Worm (Caenorhabditis elegans) whole organism, L2 larva: ENCODE measurements around the gene frpr-15.
A peak's percentile ranks its signal among the peaks of the same experiment; 100 is the strongest.

ENCODE experiments used
- C34F6.9 ChIP-seq: fragments of 150-350 bp; optimal IDR thresholded peaks from 2 replicates; lab custom pipeline; 2014; ENCODE audit warnings: missing biosample characterization, missing genetic modification characterization
- F13H6.1 ChIP-seq: sonication (generic microtip); optimal IDR thresholded peaks from 2 replicates; lab custom pipeline; 2016; ENCODE audit warnings: missing genetic modification characterization, missing compliant biosample characterization
- R02D3.7 ChIP-seq: fragments of 150-350 bp; optimal IDR thresholded peaks from 2 replicates; lab custom pipeline; 2014; ENCODE audit warnings: missing biosample characterization, missing genetic modification characterization
- Y55F3AM.14 ChIP-seq: fragments of 200-800 bp; sonication (Bioruptor generic); optimal IDR thresholded peaks from 2 replicates; lab custom pipeline; 2018; ENCODE audit warnings: mild to moderate bottlenecking, missing genetic modification characterization, missing compliant biosample characterization
- ZK546.5 ChIP-seq: sonication (generic microtip); optimal IDR thresholded peaks from 2 replicates; lab custom pipeline; 2017; ENCODE audit warnings: missing biosample characterization, missing genetic modification characterization
- alr-1 ChIP-seq: fragments of 150-350 bp; optimal IDR thresholded peaks from 2 replicates; lab custom pipeline; 2014; ENCODE audit warnings: missing biosample characterization, missing genetic modification characterization
- aly-2 ChIP-seq: fragments of 150-350 bp; optimal IDR thresholded peaks from 2 replicates; lab custom pipeline; 2014; ENCODE audit warnings: missing biosample characterization, missing genetic modification characterization
- ama-1 ChIP-seq: fragments of 150-350 bp; optimal IDR thresholded peaks from 2 replicates; lab custom pipeline; 2018; ENCODE audit warnings: inconsistent platforms
- blmp-1 ChIP-seq: sonication (generic microtip); optimal IDR thresholded peaks from 2 replicates; lab custom pipeline; 2017; ENCODE audit warnings: missing genetic modification characterization, mild to moderate bottlenecking, missing compliant biosample characterization, antibody characterized with exemption, moderate library complexity; ENCODE audit not compliant: insufficient read depth
- ceh-16 ChIP-seq: fragments of 150-350 bp; optimal IDR thresholded peaks from 2 replicates; lab custom pipeline; 2014; ENCODE audit warnings: missing biosample characterization, missing genetic modification characterization
- ceh-82 ChIP-seq: fragments of 150-350 bp; optimal IDR thresholded peaks from 2 replicates; lab custom pipeline; 2014; ENCODE audit warnings: missing biosample characterization, missing genetic modification characterization
- crh-2 ChIP-seq: sonication (generic microtip); optimal IDR thresholded peaks from 2 replicates; lab custom pipeline; 2017; ENCODE audit warnings: missing biosample characterization, missing genetic modification characterization
- dmd-4 ChIP-seq: sonication (generic microtip); optimal IDR thresholded peaks from 2 replicates; lab custom pipeline; 2017; ENCODE audit warnings: missing biosample characterization, missing genetic modification characterization
- egl-27 ChIP-seq: sonication (generic microtip); optimal IDR thresholded peaks from 3 replicates; lab custom pipeline; 2017; ENCODE audit warnings: missing biosample characterization, missing genetic modification reagents, missing genetic modification characterization
- elt-1 ChIP-seq: fragments of 150-350 bp; optimal IDR thresholded peaks from 2 replicates; lab custom pipeline; 2014; ENCODE audit warnings: missing biosample characterization, missing genetic modification characterization
- elt-3 ChIP-seq: sonication (generic microtip); optimal IDR thresholded peaks from 2 replicates; lab custom pipeline; 2017; ENCODE audit warnings: missing biosample characterization, missing genetic modification characterization
- fos-1 ChIP-seq: fragments of 150-350 bp; optimal IDR thresholded peaks from 2 replicates; lab custom pipeline; 2014; ENCODE audit warnings: missing biosample characterization, missing genetic modification characterization
- gmeb-1 ChIP-seq: fragments of 150-350 bp; optimal IDR thresholded peaks from 2 replicates; lab custom pipeline; 2014; ENCODE audit warnings: missing biosample characterization, missing genetic modification characterization
- lin-11 ChIP-seq: fragments of 150-350 bp; sonication (generic microtip); optimal IDR thresholded peaks from 2 replicates; lab custom pipeline; 2014; ENCODE audit warnings: missing biosample characterization, missing genetic modification characterization, inconsistent platforms, mixed read lengths
- lin-13 ChIP-seq: fragments of 150-350 bp; optimal IDR thresholded peaks from 2 replicates; lab custom pipeline; 2014; ENCODE audit warnings: missing biosample characterization, missing genetic modification reagents, missing genetic modification characterization
- lin-39 ChIP-seq: fragments of 150-350 bp; optimal IDR thresholded peaks from 2 replicates; lab custom pipeline; 2014; ENCODE audit warnings: missing biosample characterization, missing genetic modification reagents, missing genetic modification characterization
- lsy-2 ChIP-seq, 2 experiments: fragments of 150-350 bp in 1 of 2; sonication (generic microtip) in 1 of 2; optimal IDR thresholded peaks; 2 replicates each; lab custom pipeline; 2014 to 2017; ENCODE audit warnings: missing biosample characterization in 2 of 2, missing genetic modification characterization in 2 of 2
- mab-5 ChIP-seq: fragments of 150-350 bp; optimal IDR thresholded peaks from 2 replicates; lab custom pipeline; 2014; ENCODE audit warnings: missing biosample characterization, missing genetic modification characterization
- mbf-1 ChIP-seq: sonication (generic microtip); optimal IDR thresholded peaks from 2 replicates; lab custom pipeline; 2017; ENCODE audit warnings: missing biosample characterization, missing genetic modification characterization
- mdl-1 ChIP-seq, 2 experiments: fragments of 150-350 bp in 1 of 2; sonication (generic microtip) in 1 of 2; optimal IDR thresholded peaks; 2 replicates each; lab custom pipeline; 2017; ENCODE audit warnings: missing biosample characterization in 2 of 2, missing genetic modification characterization in 2 of 2
- nhr-10 ChIP-seq: sonication (generic microtip); optimal IDR thresholded peaks from 2 replicates; lab custom pipeline; 2017; ENCODE audit warnings: missing biosample characterization, missing genetic modification characterization
- nhr-11 ChIP-seq: fragments of 150-350 bp; optimal IDR thresholded peaks from 2 replicates; lab custom pipeline; 2014; ENCODE audit warnings: missing biosample characterization, missing genetic modification characterization
- nhr-12 ChIP-seq: fragments of 150-350 bp; optimal IDR thresholded peaks from 2 replicates; lab custom pipeline; 2014; ENCODE audit warnings: missing biosample characterization, missing genetic modification characterization
- nhr-129 ChIP-seq: fragments of 150-350 bp; optimal IDR thresholded peaks from 2 replicates; lab custom pipeline; 2014; ENCODE audit warnings: missing biosample characterization, missing genetic modification characterization
- nhr-21 ChIP-seq: fragments of 150-350 bp; optimal IDR thresholded peaks from 2 replicates; lab custom pipeline; 2014; ENCODE audit warnings: missing biosample characterization, missing genetic modification characterization
- nhr-23 ChIP-seq: fragments of 150-350 bp; optimal IDR thresholded peaks from 2 replicates; lab custom pipeline; 2014; ENCODE audit warnings: missing biosample characterization, missing genetic modification reagents, missing genetic modification characterization
- nhr-237 ChIP-seq: fragments of 150-350 bp; optimal IDR thresholded peaks from 2 replicates; lab custom pipeline; 2014; ENCODE audit warnings: missing biosample characterization, missing genetic modification characterization
- nhr-25 ChIP-seq: fragments of 150-350 bp; sonication (generic microtip); optimal IDR thresholded peaks from 3 replicates; lab custom pipeline; 2014; ENCODE audit warnings: missing biosample characterization, missing genetic modification characterization
- nhr-6 ChIP-seq: fragments of 150-350 bp; optimal IDR thresholded peaks from 2 replicates; lab custom pipeline; 2014; ENCODE audit warnings: missing biosample characterization, missing genetic modification characterization
- nhr-77 ChIP-seq: fragments of 150-350 bp; optimal IDR thresholded peaks from 2 replicates; lab custom pipeline; 2014; ENCODE audit warnings: missing biosample characterization, missing genetic modification characterization
- peb-1 ChIP-seq: fragments of 150-350 bp; optimal IDR thresholded peaks from 2 replicates; lab custom pipeline; 2014; ENCODE audit warnings: missing biosample characterization, missing genetic modification characterization
- sem-4 ChIP-seq: fragments of 150-350 bp; optimal IDR thresholded peaks from 2 replicates; lab custom pipeline; 2014; ENCODE audit warnings: missing biosample characterization, missing genetic modification reagents, missing genetic modification characterization
- skn-1 ChIP-seq: sonication (generic microtip); optimal IDR thresholded peaks from 2 replicates; lab custom pipeline; 2017; ENCODE audit warnings: missing biosample characterization, missing genetic modification characterization
- sma-3 ChIP-seq: sonication (generic microtip); optimal IDR thresholded peaks from 2 replicates; lab custom pipeline; 2016; ENCODE audit warnings: missing genetic modification reagents, missing genetic modification characterization, missing compliant biosample characterization
- sma-9 ChIP-seq, 2 experiments: fragments of 150-350 bp in 1 of 2; sonication (generic microtip) in 1 of 2; optimal IDR thresholded peaks; 2 replicates each; lab custom pipeline; 2014 to 2016; ENCODE audit warnings: missing genetic modification characterization in 2 of 2, mild to moderate bottlenecking in 1 of 2, missing biosample characterization in 1 of 2, missing compliant biosample characterization in 1 of 2, missing genetic modification reagents in 1 of 2, moderate library complexity in 1 of 2
- snpc-4 ChIP-seq: fragments of 150-350 bp; optimal IDR thresholded peaks from 2 replicates; lab custom pipeline; 2014; ENCODE audit warnings: missing biosample characterization, missing genetic modification characterization
- unc-39 ChIP-seq: fragments of 150-350 bp; optimal IDR thresholded peaks from 2 replicates; lab custom pipeline; 2014; ENCODE audit warnings: missing biosample characterization, missing genetic modification characterization
- unc-55 ChIP-seq: fragments of 150-350 bp; sonication (generic microtip); optimal IDR thresholded peaks from 3 replicates; lab custom pipeline; 2014; ENCODE audit warnings: missing biosample characterization, missing genetic modification reagents, missing genetic modification characterization
- unc-62 ChIP-seq: fragments of 150-350 bp; optimal IDR thresholded peaks from 2 replicates; lab custom pipeline; 2014; ENCODE audit warnings: missing biosample characterization, missing genetic modification reagents, missing genetic modification characterization
- zag-1 ChIP-seq: fragments of 150-350 bp; optimal IDR thresholded peaks from 2 replicates; lab custom pipeline; 2014; ENCODE audit warnings: missing biosample characterization, missing genetic modification characterization
- ztf-1 ChIP-seq: fragments of 200-800 bp; sonication (Bioruptor generic); conservative IDR thresholded peaks from 2 replicates; pipeline ENCODE4 v1.3.6; 2022; ENCODE audit warnings: missing genetic modification characterization, missing compliant biosample characterization
- ztf-11 ChIP-seq: sonication (generic microtip); optimal IDR thresholded peaks from 2 replicates; lab custom pipeline; 2017; ENCODE audit warnings: missing biosample characterization, missing genetic modification characterization
- ztf-4 ChIP-seq: fragments of 150-350 bp; optimal IDR thresholded peaks from 2 replicates; lab custom pipeline; 2014; ENCODE audit warnings: missing biosample characterization, missing genetic modification characterization

The frpr-15 gene

ce11 chrV:12637238-12637690 is 42.6 kb upstream of the frpr-15 start, which contains the start of gene F56H9.2:
Gene F56H9.2 (plus strand): TSS chrV:12637663.
- no peak for TF ChIP-seq snpc-4 (tag; lab: Kevin White, UChicago)
- TF ChIP-seq skn-1 (tag; lab: Kevin White, UChicago) = no peak
- TF ChIP-seq nhr-25 (tag; lab: Kevin White, UChicago) = peak; percentile 92
- TF ChIP-seq R02D3.7 = no peak
- no peak for TF ChIP-seq mbf-1
- TF ChIP-seq nhr-6 (tag; lab: Kevin White, UChicago) = no peak
- peak; percentile 90 for TF ChIP-seq nhr-129
- peak; percentile 47 for TF ChIP-seq lin-13
- TF ChIP-seq lin-11 (tag; lab: Kevin White, UChicago) = no peak
- TF ChIP-seq nhr-10 = no peak
- no peak for TF ChIP-seq peb-1 (tag; lab: Kevin White, UChicago)
- peak; percentile 60 for TF ChIP-seq C34F6.9 (tag; lab: Kevin White, UChicago)
- peak; percentile 39 for TF ChIP-seq unc-55
- TF ChIP-seq sma-3 (GFP tag; lab: Kevin White, UChicago) = peak; percentile 88
- peak; percentile 65 for TF ChIP-seq crh-2 (tag; lab: Kevin White, UChicago)
- no peak for TF ChIP-seq ceh-82 (tag; lab: Kevin White, UChicago)
- peak; percentile 99 for TF ChIP-seq sma-9 (GFP tag; optimal IDR thresholded peaks at IDR 0.05; lab: Kevin White, UChicago)
- TF ChIP-seq sma-9 (tag; optimal IDR thresholded peaks at IDR 0.05; lab: Kevin White, UChicago) = no peak
- TF ChIP-seq Y55F3AM.14 = peak; percentile 75
- TF ChIP-seq mdl-1 (tag; optimal IDR thresholded peaks at IDR 0.05; lab: Kevin White, UChicago) = peak; percentile 66 to 80
- TF ChIP-seq fos-1 (tag; lab: Kevin White, UChicago) = peak; percentile 62
- TF ChIP-seq elt-1 (tag; lab: Kevin White, UChicago) = no peak
- no peak for TF ChIP-seq nhr-77
- peak; percentile 56 for TF ChIP-seq ztf-4
- peak; percentile 68 for TF ChIP-seq gmeb-1 (tag; lab: Kevin White, UChicago)
- TF ChIP-seq nhr-11 (tag; lab: Kevin White, UChicago) = no peak
- TF ChIP-seq dmd-4 (tag; lab: Kevin White, UChicago) = no peak
- no peak for TF ChIP-seq ztf-11 (tag; lab: Kevin White, UChicago)
- TF ChIP-seq lin-39 (tag; lab: Kevin White, UChicago) = no peak
- TF ChIP-seq ZK546.5 (tag; lab: Kevin White, UChicago) = no peak
- TF ChIP-seq ztf-1 (GFP tag; lab: Robert Waterston, UW) = no peak
- no peak for TF ChIP-seq mab-5
- TF ChIP-seq ama-1 (lab: Kevin White, UChicago) = peak; percentile 69
- TF ChIP-seq unc-39 (tag; lab: Kevin White, UChicago) = no peak
- TF ChIP-seq ceh-16 (tag; lab: Kevin White, UChicago) = peak; percentile 57
- TF ChIP-seq elt-3 (tag; lab: Kevin White, UChicago) = no peak
- no peak for TF ChIP-seq alr-1 (tag; lab: Kevin White, UChicago)
- TF ChIP-seq zag-1 (tag; lab: Kevin White, UChicago) = no peak
- peak; percentile 58 for TF ChIP-seq sem-4 (tag; lab: Kevin White, UChicago)
- TF ChIP-seq unc-62 (GFP tag; lab: Kevin White, UChicago) = no peak
- TF ChIP-seq F13H6.1 (tag; lab: Kevin White, UChicago) = peak; percentile 93
- TF ChIP-seq aly-2 (tag; lab: Kevin White, UChicago) = no peak
- TF ChIP-seq egl-27 (tag; lab: Kevin White, UChicago) = peak; percentile 90
- peak; percentile 85 for TF ChIP-seq nhr-21 (tag; lab: Kevin White, UChicago)
- peak; percentile 79 for TF ChIP-seq blmp-1
- TF ChIP-seq nhr-237 (tag; lab: Kevin White, UChicago) = no peak
- peak in 1 of 2 experiments; percentile 60 for TF ChIP-seq lsy-2 (tag; optimal IDR thresholded peaks at IDR 0.05; lab: Kevin White, UChicago)
- no peak for TF ChIP-seq nhr-23 (tag; lab: Kevin White, UChicago)
- no peak for TF ChIP-seq nhr-12 (tag; lab: Kevin White, UChicago)
